Worm (Caenorhabditis elegans): ENCODE results near the gene eor-2.

DNA sequence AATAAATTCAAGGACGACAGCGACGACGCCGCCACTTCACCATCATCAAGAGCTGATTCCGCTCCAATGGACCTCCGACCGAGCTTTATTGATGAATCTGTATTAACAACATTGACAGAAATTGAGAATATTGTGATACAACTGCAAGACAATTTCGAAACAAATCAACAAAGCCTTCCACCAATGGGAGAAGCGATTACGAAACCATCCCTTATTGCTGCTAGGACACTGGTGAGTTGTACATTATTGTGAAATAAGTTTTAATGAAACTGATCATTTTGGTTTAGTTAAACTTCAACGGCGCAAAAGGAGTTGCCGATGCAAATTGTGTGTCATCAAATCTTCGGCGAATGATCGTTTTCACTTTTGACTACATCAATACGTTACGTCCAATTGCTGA, 43.7 kb upstream of the eor-2 start:
- TF ChIP-seq unc-39 (tag; optimal IDR thresholded peaks at IDR 0.05) (no peak), mab-5 (tag; optimal IDR thresholded peaks at IDR 0.05) (no peak), nhr-11 (tag; optimal IDR thresholded peaks at IDR 0.05) (no peak), sma-3 (GFP tag; optimal IDR thresholded peaks at IDR 0.05) (no peak)

Data from whole organism, L2 larva.